Worm (Caenorhabditis elegans): Measurements from ENCODE around the gene F10E9.2.

- TF ChIP-seq hlh-13 (GFP tag; optimal IDR thresholded peaks at IDR 0.05) (no peak), tbx-7 (tag; optimal IDR thresholded peaks at IDR 0.05) (no peak), nhr-11 (tag; optimal IDR thresholded peaks at IDR 0.05) (no peak), nfya-1 (tag; optimal IDR thresholded peaks at IDR 0.05) (no peak), hlh-6 (tag; optimal IDR thresholded peaks at IDR 0.05) (no peak)
These were observed 4.3 kb upstream of the F10E9.2 start, which contains the start of gene F10E9.4 for ce11 chrIII:8308238-8308637.

Measured in whole organism, late embryonic.